Fruit fly (Drosophila melanogaster) whole organism, adult: Measurements from ENCODE around the gene gNacalpha.

ENCODE experiments used
- CG11617 ChIP-seq: fragments of 200-800 bp; sonication (Bioruptor generic); optimal IDR thresholded peaks from 2 replicates; lab custom pipeline; 2017; ENCODE audit warnings: mild to moderate bottlenecking, missing biosample characterization, missing genetic modification reagents, missing genetic modification characterization
- CG12768 ChIP-seq: fragments of 200-800 bp; sonication (Bioruptor generic); optimal IDR thresholded peaks from 2 replicates; lab custom pipeline; 2017; ENCODE audit warnings: missing biosample characterization, missing genetic modification characterization, mild to moderate bottlenecking, moderate library complexity, missing genetic modification reagents
- CG14711 ChIP-seq: fragments of 200-800 bp; sonication (Bioruptor generic); optimal IDR thresholded peaks from 2 replicates; lab custom pipeline; 2018; ENCODE audit warnings: missing biosample characterization, mild to moderate bottlenecking, missing genetic modification characterization, moderate library complexity
- CG1620 ChIP-seq: fragments of 200-800 bp; sonication (Bioruptor generic); optimal IDR thresholded peaks from 2 replicates; lab custom pipeline; 2016; ENCODE audit warnings: missing biosample characterization, missing genetic modification characterization
- CG33017 ChIP-seq: fragments of 200-800 bp; sonication (Bioruptor generic); optimal IDR thresholded peaks from 2 replicates; lab custom pipeline; 2018; ENCODE audit warnings: missing biosample characterization, mild to moderate bottlenecking, missing genetic modification characterization, moderate library complexity
- CG5204 ChIP-seq: fragments of 200-800 bp; sonication (Bioruptor generic); optimal IDR thresholded peaks from 2 replicates; lab custom pipeline; 2016; ENCODE audit warnings: missing biosample characterization, missing genetic modification characterization
- CG7045 ChIP-seq: fragments of 200-800 bp; sonication (Bioruptor generic); optimal IDR thresholded peaks from 2 replicates; lab custom pipeline; 2017; ENCODE audit warnings: missing biosample characterization, mild to moderate bottlenecking, missing genetic modification characterization
- CG7101 ChIP-seq: fragments of 200-800 bp; sonication (Bioruptor generic); optimal IDR thresholded peaks from 2 replicates; lab custom pipeline; 2018; ENCODE audit warnings: missing biosample characterization, mild to moderate bottlenecking, missing genetic modification characterization, moderate library complexity
- Clk ChIP-seq: fragments of 200-800 bp; sonication (Bioruptor generic); optimal IDR thresholded peaks from 2 replicates; lab custom pipeline; 2017; ENCODE audit warnings: missing biosample characterization, missing genetic modification characterization
- Crg-1 ChIP-seq: fragments of 200-800 bp; sonication (Bioruptor generic); optimal IDR thresholded peaks from 2 replicates; lab custom pipeline; 2016; ENCODE audit warnings: missing biosample characterization, missing genetic modification characterization
- Hr96 ChIP-seq: fragments of 200-800 bp; sonication (Bioruptor generic); optimal IDR thresholded peaks from 2 replicates; lab custom pipeline; 2016; ENCODE audit warnings: missing biosample characterization, missing genetic modification characterization
- Mnt ChIP-seq: fragments of 200-800 bp; sonication (Bioruptor generic); optimal IDR thresholded peaks from 2 replicates; lab custom pipeline; 2016; ENCODE audit warnings: missing biosample characterization, mild to moderate bottlenecking, missing genetic modification characterization
- bab1 ChIP-seq: fragments of 200-800 bp; sonication (Bioruptor generic); optimal IDR thresholded peaks from 3 replicates; lab custom pipeline; 2019; ENCODE audit warnings: missing biosample characterization, mild to moderate bottlenecking, missing genetic modification characterization, moderate library complexity
- cic ChIP-seq: fragments of 200-800 bp; sonication (Bioruptor generic); optimal IDR thresholded peaks from 2 replicates; lab custom pipeline; 2017; ENCODE audit warnings: missing biosample characterization, mild to moderate bottlenecking, missing genetic modification characterization, moderate library complexity
- cnc ChIP-seq, 2 experiments: fragments of >200 bp; optimal IDR thresholded peaks; 2 replicates each; lab custom pipeline; 2017
- kay ChIP-seq: fragments of 200-800 bp; sonication (Bioruptor generic); peaks from one replicate; lab custom pipeline; 2016; ENCODE audit warnings: missing biosample characterization, missing genetic modification characterization, borderline replicate concordance
- ovo ChIP-seq: fragments of 200-800 bp; sonication (Bioruptor generic); optimal IDR thresholded peaks from 2 replicates; lab custom pipeline; 2016; ENCODE audit warnings: missing biosample characterization, missing genetic modification characterization
- pad ChIP-seq: fragments of 200-800 bp; sonication (Bioruptor generic); optimal IDR thresholded peaks from 3 replicates; lab custom pipeline; 2017; ENCODE audit warnings: missing biosample characterization, missing genetic modification characterization, mild to moderate bottlenecking, moderate library complexity, missing genetic modification reagents
- tj ChIP-seq: fragments of 200-800 bp; sonication (Bioruptor generic); optimal IDR thresholded peaks from 3 replicates; lab custom pipeline; 2017; ENCODE audit warnings: missing biosample characterization, mild to moderate bottlenecking, missing genetic modification characterization, moderate library complexity
- toe ChIP-seq: fragments of 200-800 bp; sonication (Bioruptor generic); optimal IDR thresholded peaks from 2 replicates; lab custom pipeline; 2016; ENCODE audit warnings: missing biosample characterization, missing genetic modification characterization

The gNacalpha gene

dm6 chr2L:1036811-1037296 is at the start of gene gNacalpha:
Gene gNacalpha, plus strand, starts transcription at chr2L:1037246.
- no peak for TF ChIP-seq CG14711
- TF ChIP-seq CG33017 (tag; lab: Kevin White, UChicago): no peak
- TF ChIP-seq CG12768 (GFP tag; lab: Kevin White, UChicago): no peak
- no peak for TF ChIP-seq bab1 (GFP tag; lab: Kevin White, UChicago)
- TF ChIP-seq tj (GFP tag; lab: Kevin White, UChicago): no peak
- no peak for TF ChIP-seq CG7045 (GFP tag; lab: Kevin White, UChicago)
- TF ChIP-seq Mnt: no peak
- no peak for TF ChIP-seq CG11617 (GFP tag; lab: Kevin White, UChicago)
- no peak for TF ChIP-seq CG5204 (GFP tag; lab: Kevin White, UChicago)
- no peak for TF ChIP-seq Crg-1 (GFP tag; lab: Kevin White, UChicago)
- TF ChIP-seq pad (GFP tag; lab: Kevin White, UChicago): no peak

- TF ChIP-seq kay (GFP tag; lab: Kevin White, UChicago): no peak
- TF ChIP-seq CG14711: no peak
- no peak for TF ChIP-seq cic (GFP tag; lab: Kevin White, UChicago)
- no peak for TF ChIP-seq ovo (GFP tag; lab: Kevin White, UChicago)
- no peak for TF ChIP-seq cnc (optimal IDR thresholded peaks at IDR 0.05; lab: Kevin White, UChicago)
- no peak for TF ChIP-seq Hr96 (GFP tag; lab: Kevin White, UChicago)
- TF ChIP-seq Crg-1 (GFP tag; lab: Kevin White, UChicago): no peak
- TF ChIP-seq Mnt: no peak
- no peak for TF ChIP-seq tj (GFP tag; lab: Kevin White, UChicago)
- TF ChIP-seq CG7045 (GFP tag; lab: Kevin White, UChicago): no peak
- TF ChIP-seq toe (GFP tag; lab: Kevin White, UChicago): no peak
- no peak for TF ChIP-seq pad (GFP tag; lab: Kevin White, UChicago)
- no peak for TF ChIP-seq CG33017 (tag; lab: Kevin White, UChicago)
- no peak for TF ChIP-seq Clk
- TF ChIP-seq CG7101: no peak
- no peak for TF ChIP-seq CG11617 (GFP tag; lab: Kevin White, UChicago)
- TF ChIP-seq CG12768 (GFP tag; lab: Kevin White, UChicago): no peak
These were observed 30.5 kb upstream of the gNacalpha start for dm6 chr2L:1006516-1006915.

DNA sequence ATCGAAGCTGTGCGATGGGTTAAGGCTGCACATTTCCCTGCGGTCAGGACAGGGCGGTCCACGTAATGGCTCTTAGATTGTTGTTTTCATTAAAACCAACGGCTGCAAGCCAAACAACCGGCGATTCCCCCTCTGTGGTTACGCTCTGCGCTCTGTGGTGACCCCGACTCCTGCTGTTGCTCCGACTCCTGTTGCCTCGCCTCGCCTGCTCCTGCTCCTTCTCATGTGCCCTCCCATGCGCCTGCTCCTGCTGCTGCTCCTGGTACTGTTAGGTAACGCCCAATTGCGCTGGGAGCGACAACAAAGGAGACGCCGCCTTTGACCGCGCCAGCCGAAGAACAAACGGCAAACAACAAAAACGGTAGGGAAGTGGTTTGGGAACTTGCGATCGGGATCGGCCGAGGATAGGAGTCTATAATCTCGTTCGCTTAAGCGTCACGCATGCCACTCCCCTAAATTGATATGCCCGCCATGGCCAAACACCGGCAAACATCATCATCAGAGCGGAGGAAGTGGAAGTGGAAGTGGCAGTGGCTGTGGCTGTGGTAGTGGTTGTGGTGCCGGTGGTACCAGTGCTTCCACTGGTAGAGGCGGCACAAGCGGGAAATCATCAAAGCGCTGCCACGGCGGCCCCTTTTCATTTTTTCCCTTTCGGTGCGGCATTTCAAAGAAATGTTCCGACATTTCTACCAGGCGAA is 29.8 kb upstream of the gNacalpha start:
- TF ChIP-seq cic (GFP tag; lab: Kevin White, UChicago) (no peak), Mnt (no peak), CG1620 (GFP tag; lab: Kevin White, UChicago) (no peak), CG11617 (GFP tag; lab: Kevin White, UChicago) (no peak)

DNA sequence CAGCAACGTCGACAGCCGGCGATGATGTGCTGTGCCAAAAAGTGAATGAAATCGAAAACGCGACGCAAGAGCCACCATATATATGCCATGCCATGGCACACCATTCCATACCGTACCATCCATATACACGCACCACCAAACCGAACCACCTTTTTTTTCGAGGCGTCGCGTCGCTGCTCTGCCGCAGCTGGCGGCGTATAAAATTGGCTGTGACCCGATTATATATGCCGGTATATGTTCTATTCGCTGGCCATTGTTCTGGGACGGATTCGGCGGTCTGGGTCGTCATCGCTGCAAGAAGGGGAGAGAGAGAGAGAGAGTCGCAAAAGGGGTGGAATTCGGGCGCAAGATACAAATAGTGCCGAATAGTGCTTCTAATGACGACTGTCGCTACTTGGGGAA is 29.2 kb upstream of the gNacalpha start:
- no peak for TF ChIP-seq tj (GFP tag; lab: Kevin White, UChicago)
- TF ChIP-seq CG1620 (GFP tag; lab: Kevin White, UChicago): no peak
- TF ChIP-seq toe (GFP tag; lab: Kevin White, UChicago): no peak
- no peak for TF ChIP-seq Mnt
- no peak for TF ChIP-seq ovo (GFP tag; lab: Kevin White, UChicago)
- TF ChIP-seq CG5204 (GFP tag; lab: Kevin White, UChicago): no peak
- no peak for TF ChIP-seq CG12768 (GFP tag; lab: Kevin White, UChicago)
- no peak for TF ChIP-seq CG14711
- no peak for TF ChIP-seq CG7101
- no peak for TF ChIP-seq Clk
- no peak for TF ChIP-seq CG11617 (GFP tag; lab: Kevin White, UChicago)
- no peak for TF ChIP-seq cic (GFP tag; lab: Kevin White, UChicago)
- no peak for TF ChIP-seq bab1 (GFP tag; lab: Kevin White, UChicago)
- TF ChIP-seq cnc (optimal IDR thresholded peaks at IDR 0.05; lab: Kevin White, UChicago): no peak
- TF ChIP-seq kay (GFP tag; lab: Kevin White, UChicago): no peak
- TF ChIP-seq pad (GFP tag; lab: Kevin White, UChicago): no peak
- no peak for TF ChIP-seq CG7045 (GFP tag; lab: Kevin White, UChicago)
- TF ChIP-seq Hr96 (GFP tag; lab: Kevin White, UChicago): no peak
- no peak for TF ChIP-seq CG33017 (tag; lab: Kevin White, UChicago)

- no peak for TF ChIP-seq bab1 (GFP tag; lab: Kevin White, UChicago)
- no peak for TF ChIP-seq CG12768 (GFP tag; lab: Kevin White, UChicago)
- TF ChIP-seq Hr96 (GFP tag; lab: Kevin White, UChicago): no peak
- TF ChIP-seq tj (GFP tag; lab: Kevin White, UChicago): peak; percentile 90
- TF ChIP-seq CG7045 (GFP tag; lab: Kevin White, UChicago): no peak
These were observed 28.1 kb upstream of the gNacalpha start for dm6 chr2L:1008923-1009322.

DNA sequence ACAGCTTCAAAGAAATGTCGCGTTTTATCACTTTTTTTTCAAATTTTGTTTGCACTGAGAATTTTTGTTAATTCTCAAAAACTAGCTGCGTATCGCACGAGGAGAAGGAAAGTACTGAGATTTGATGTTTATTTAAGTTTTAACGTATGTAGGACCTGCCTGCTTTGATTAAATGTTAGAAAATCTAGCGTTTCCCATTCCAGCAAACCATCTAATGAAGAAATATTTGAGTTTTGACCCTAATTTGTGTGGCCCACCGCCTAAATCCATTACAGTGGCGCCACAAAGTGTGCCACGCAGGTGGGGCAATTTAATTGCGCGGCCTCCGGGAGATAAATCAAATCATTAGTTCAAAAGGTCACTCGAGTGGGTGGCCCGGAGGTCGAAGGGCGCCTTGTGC is 10.2 kb upstream of the gNacalpha start, which contains the start of gene CG4375:
Gene CG4375, minus strand, starts transcription at position 101 of the 400 bp plus-strand sequence.
- TF ChIP-seq Mnt (no peak), CG12768 (GFP tag; lab: Kevin White, UChicago) (no peak), tj (GFP tag; lab: Kevin White, UChicago) (no peak), Hr96 (GFP tag; lab: Kevin White, UChicago) (no peak), CG11617 (GFP tag; lab: Kevin White, UChicago) (no peak), CG7101 (no peak), CG33017 (tag; lab: Kevin White, UChicago) (no peak), pad (GFP tag; lab: Kevin White, UChicago) (no peak), CG14711 (no peak), kay (GFP tag; lab: Kevin White, UChicago) (no peak), toe (GFP tag; lab: Kevin White, UChicago) (no peak), Crg-1 (GFP tag; lab: Kevin White, UChicago) (no peak), Clk (no peak)
